Worm (Caenorhabditis elegans): ENCODE data around the gene idpp-15.

DNA sequence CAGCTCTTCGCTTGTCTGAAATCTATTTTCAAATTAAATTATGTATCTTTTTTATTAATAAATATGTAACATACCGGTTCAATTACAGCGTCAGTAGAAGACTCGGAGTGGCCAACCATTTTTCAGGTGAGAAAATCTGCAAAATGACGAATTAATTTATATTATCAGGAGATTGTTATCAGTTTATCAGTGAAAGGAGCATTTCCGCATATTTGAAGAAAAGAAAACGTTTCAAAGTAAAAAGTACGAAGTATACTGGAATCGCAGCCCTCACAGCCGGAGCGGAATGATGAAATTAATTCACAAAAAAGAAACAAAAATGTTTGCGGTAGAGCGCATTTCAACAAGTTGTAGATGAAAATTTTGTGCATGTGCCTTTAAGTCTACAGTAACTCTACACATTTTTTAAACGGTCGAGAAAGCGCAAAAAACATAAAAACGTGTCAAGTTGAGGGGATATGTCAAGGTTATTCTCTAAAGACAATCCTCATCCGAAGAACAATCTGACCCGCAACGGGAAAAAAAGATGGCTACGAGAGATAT is 45.5 kb upstream of the idpp-15 start:
- no peak for TF ChIP-seq elt-3 (tag; optimal IDR thresholded peaks at IDR 0.05)
- TF ChIP-seq nhr-28 (tag; optimal IDR thresholded peaks at IDR 0.05): no peak
- TF ChIP-seq nhr-237 (tag; optimal IDR thresholded peaks at IDR 0.05): no peak
- TF ChIP-seq ztf-4 (tag; optimal IDR thresholded peaks at IDR 0.05): no peak
- no peak for TF ChIP-seq mdl-1 (tag; optimal IDR thresholded peaks at IDR 0.05)
- TF ChIP-seq nhr-12 (tag; optimal IDR thresholded peaks at IDR 0.05): no peak
- TF ChIP-seq eor-1 (tag; optimal IDR thresholded peaks at IDR 0.05): no peak
- no peak for TF ChIP-seq elt-1 (tag; optimal IDR thresholded peaks at IDR 0.05)
- no peak for TF ChIP-seq unc-62 (GFP tag; optimal IDR thresholded peaks at IDR 0.05)
- no peak for TF ChIP-seq jun-1 (tag; optimal IDR thresholded peaks at IDR 0.05)
- no peak for TF ChIP-seq tbx-2 (tag; optimal IDR thresholded peaks at IDR 0.05)
- no peak for TF ChIP-seq nhr-23 (tag; optimal IDR thresholded peaks at IDR 0.05)

All from whole organism, L3 larva.